Worm (Caenorhabditis elegans) whole organism, L4 larva: Measurements from ENCODE around the gene C03B1.6.
A peak's percentile ranks its signal among the peaks of the same experiment; 100 is the strongest.

Source experiments
- F37D6.2 ChIP-seq: sonication (generic microtip); optimal IDR thresholded peaks from 2 replicates; lab custom pipeline; 2016; ENCODE audit warnings: mild to moderate bottlenecking, missing genetic modification characterization, missing compliant biosample characterization
- T20F7.1 ChIP-seq: fragments of 200-800 bp; sonication (Bioruptor generic); optimal IDR thresholded peaks from 2 replicates; lab custom pipeline; 2018; ENCODE audit warnings: mild to moderate bottlenecking, missing genetic modification characterization, missing compliant biosample characterization
- Y48G9A.11 ChIP-seq: fragments of 200-800 bp; sonication (Bioruptor generic); IDR thresholded peaks from 2 replicates; pipeline ENCODE4 v1.3.6; 2022; ENCODE audit warnings: missing genetic modification reagents, missing genetic modification characterization, missing compliant biosample characterization
- ZK546.5 ChIP-seq, 2 experiments: sonication (generic microtip); optimal IDR thresholded peaks; 2 replicates each; lab custom pipeline; 2017; ENCODE audit warnings: missing biosample characterization in 2 of 2, missing genetic modification characterization in 2 of 2
- aha-1 ChIP-seq: fragments of 150-350 bp; peaks from one replicate; lab custom pipeline; 2014; ENCODE audit warnings: missing biosample characterization, missing genetic modification characterization
- ceh-20 ChIP-seq: fragments of 200-800 bp; sonication (Bioruptor generic); IDR thresholded peaks from 2 replicates; pipeline ENCODE4 v1.3.6; 2022; ENCODE audit warnings: missing genetic modification reagents, missing genetic modification characterization, missing compliant biosample characterization
- ceh-62 ChIP-seq: sonication (generic microtip); optimal IDR thresholded peaks from 2 replicates; lab custom pipeline; 2017; ENCODE audit warnings: missing biosample characterization, missing genetic modification characterization
- ctbp-1 ChIP-seq: fragments of 200-800 bp; sonication (Bioruptor generic); IDR thresholded peaks from 2 replicates; pipeline ENCODE4 v1.3.6; 2022; ENCODE audit warnings: missing genetic modification reagents, missing genetic modification characterization, missing compliant biosample characterization
- daf-16 ChIP-seq, 3 experiments: sonication (generic microtip); optimal IDR thresholded peaks; 2 replicates each; lab custom pipeline; 2016 to 2017; ENCODE audit warnings: missing genetic modification characterization in 3 of 3, missing genetic modification reagents in 3 of 3, mild to moderate bottlenecking in 2 of 3, missing compliant biosample characterization in 2 of 3, missing biosample characterization in 1 of 3, moderate library complexity in 1 of 3
- dmd-6 ChIP-seq: fragments of 200-800 bp; sonication (Bioruptor generic); IDR thresholded peaks from 2 replicates; pipeline ENCODE4 v1.3.6; 2022; ENCODE audit warnings: missing genetic modification reagents, missing genetic modification characterization, missing compliant biosample characterization
- dve-1 ChIP-seq: sonication (generic microtip); optimal IDR thresholded peaks from 2 replicates; lab custom pipeline; 2017; ENCODE audit warnings: antibody characterized with exemption, mild to moderate bottlenecking, missing genetic modification characterization, missing compliant biosample characterization; ENCODE audit not compliant: insufficient read depth
- egl-43 ChIP-seq: fragments of 200-800 bp; sonication (Bioruptor generic); IDR thresholded peaks from 2 replicates; pipeline ENCODE4 v1.3.6; 2022; ENCODE audit warnings: missing genetic modification reagents, missing genetic modification characterization, missing compliant biosample characterization
- fkh-10 ChIP-seq: fragments of 150-350 bp; optimal IDR thresholded peaks from 2 replicates; lab custom pipeline; 2014; ENCODE audit warnings: missing biosample characterization, missing genetic modification reagents, missing genetic modification characterization
- hif-1 ChIP-seq, 2 experiments: sonication (generic microtip); optimal IDR thresholded peaks; 2 replicates each; lab custom pipeline; 2016 to 2017; ENCODE audit warnings: missing compliant biosample characterization in 2 of 2, missing genetic modification characterization in 2 of 2, missing genetic modification reagents in 2 of 2, missing genotype in 2 of 2, mild to moderate bottlenecking in 1 of 2
- hlh-11 ChIP-seq: fragments of 200-800 bp; sonication (Bioruptor generic); optimal IDR thresholded peaks from 2 replicates; lab custom pipeline; 2018; ENCODE audit warnings: mild to moderate bottlenecking, missing genetic modification characterization, missing compliant biosample characterization
- hlh-30 ChIP-seq: sonication (generic microtip); optimal IDR thresholded peaks from 2 replicates; lab custom pipeline; 2017; ENCODE audit warnings: antibody characterized with exemption, mild to moderate bottlenecking, missing genetic modification characterization, missing compliant biosample characterization; ENCODE audit not compliant: insufficient read depth
- hmg-1.1 ChIP-seq: fragments of 200-800 bp; sonication (Bioruptor generic); IDR thresholded peaks from 2 replicates; pipeline ENCODE4 v1.3.6; 2022; ENCODE audit warnings: missing genetic modification reagents, missing genetic modification characterization, missing compliant biosample characterization
- lin-13 ChIP-seq: fragments of 150-350 bp; optimal IDR thresholded peaks from 2 replicates; lab custom pipeline; 2014; ENCODE audit warnings: missing biosample characterization, missing genetic modification reagents, missing genetic modification characterization
- lsy-2 ChIP-seq, 2 experiments: fragments of 150-350 bp in 1 of 2; sonication (generic microtip) in 1 of 2; optimal IDR thresholded peaks; 2 replicates each; lab custom pipeline; 2014 to 2017; ENCODE audit warnings: missing biosample characterization in 2 of 2, missing genetic modification characterization in 2 of 2
- madf-5 ChIP-seq, 2 experiments: fragments of 200-800 bp; sonication (Bioruptor generic); IDR thresholded peaks; 2 replicates each; pipeline ENCODE4 v1.3.6; 2022; ENCODE audit warnings: missing compliant biosample characterization in 2 of 2, missing genetic modification characterization in 2 of 2
- mdl-1 ChIP-seq, 2 experiments: fragments of 150-350 bp in 1 of 2; sonication (generic microtip) in 1 of 2; optimal IDR thresholded peaks; 2 replicates each; lab custom pipeline; 2014 to 2017; ENCODE audit warnings: missing biosample characterization in 2 of 2, missing genetic modification characterization in 2 of 2
- mep-1 ChIP-seq: fragments of 150-350 bp; sonication (generic microtip); optimal IDR thresholded peaks from 3 replicates; lab custom pipeline; 2014; ENCODE audit warnings: missing biosample characterization, missing genetic modification characterization
- mes-2 ChIP-seq: sonication (generic microtip); optimal IDR thresholded peaks from 2 replicates; lab custom pipeline; 2016; ENCODE audit warnings: missing genotype, mild to moderate bottlenecking, missing genetic modification characterization, missing compliant biosample characterization; ENCODE audit not compliant: poor library complexity, severe bottlenecking
- mxl-3 ChIP-seq: fragments of 200-800 bp; sonication (Bioruptor generic); optimal IDR thresholded peaks from 2 replicates; lab custom pipeline; 2018; ENCODE audit warnings: mild to moderate bottlenecking, missing genetic modification characterization, missing compliant biosample characterization
- nhr-102 ChIP-seq: sonication (generic microtip); optimal IDR thresholded peaks from 2 replicates; lab custom pipeline; 2016; ENCODE audit warnings: mild to moderate bottlenecking, missing genetic modification characterization, moderate library complexity, missing compliant biosample characterization
- nhr-11 ChIP-seq: fragments of 150-350 bp; optimal IDR thresholded peaks from 2 replicates; lab custom pipeline; 2014; ENCODE audit warnings: missing biosample characterization, missing genetic modification characterization
- nhr-28 ChIP-seq: fragments of 150-350 bp; optimal IDR thresholded peaks from 2 replicates; lab custom pipeline; 2014; ENCODE audit warnings: missing biosample characterization, missing genetic modification characterization
- nhr-77 ChIP-seq: fragments of 150-350 bp; optimal IDR thresholded peaks from 2 replicates; lab custom pipeline; 2014; ENCODE audit warnings: missing biosample characterization, missing genetic modification characterization
- pha-4 ChIP-seq, 2 experiments: fragments of 150-350 bp in 1 of 2; fragments of 200-800 bp in 1 of 2; sonication (Bioruptor generic) in 1 of 2; IDR thresholded peaks in 1 of 2; optimal IDR thresholded peaks in 1 of 2; 2 replicates each; pipeline versions ENCODE4 v1.3.6 to Lab custom; 2014 to 2022; ENCODE audit warnings: missing genetic modification characterization in 2 of 2, missing genetic modification reagents in 2 of 2, missing biosample characterization in 1 of 2, missing compliant biosample characterization in 1 of 2
- rbr-2 ChIP-seq: sonication (generic microtip); optimal IDR thresholded peaks from 2 replicates; lab custom pipeline; 2016; ENCODE audit warnings: missing genotype, missing genetic modification characterization, missing compliant biosample characterization
- saeg-2 ChIP-seq: fragments of 200-800 bp; sonication (Bioruptor generic); IDR thresholded peaks from 2 replicates; pipeline ENCODE4 v1.3.6; 2022; ENCODE audit warnings: missing genetic modification reagents, missing genetic modification characterization, missing compliant biosample characterization
- tra-1 ChIP-seq: fragments of 200-800 bp; sonication (Bioruptor generic); IDR thresholded peaks from 2 replicates; pipeline ENCODE4 v1.3.6; 2022; ENCODE audit warnings: missing genetic modification reagents, missing genetic modification characterization, missing compliant biosample characterization
- unc-62 ChIP-seq, 3 experiments: fragments of 150-350 bp in 1 of 3; sonication (generic microtip); optimal IDR thresholded peaks in 2 of 3; peaks in 1 of 3; 1 replicate in 1 of 3; 2 replicates in 2 of 3; lab custom pipeline; 2014 to 2017; ENCODE audit warnings: missing biosample characterization in 3 of 3, missing genetic modification characterization in 3 of 3, missing genetic modification reagents in 3 of 3, missing genotype in 1 of 3
- vab-7 ChIP-seq: fragments of 200-800 bp; sonication (Bioruptor generic); IDR thresholded peaks from 2 replicates; pipeline ENCODE4 v1.3.6; 2022; ENCODE audit warnings: missing genetic modification reagents, missing genetic modification characterization, missing compliant biosample characterization
- zag-1 ChIP-seq: fragments of 150-350 bp; optimal IDR thresholded peaks from 2 replicates; lab custom pipeline; 2014; ENCODE audit warnings: missing biosample characterization, missing genetic modification characterization
- ztf-7 ChIP-seq: fragments of 150-350 bp; optimal IDR thresholded peaks from 2 replicates; lab custom pipeline; 2014; ENCODE audit warnings: missing biosample characterization, missing genetic modification characterization

C03B1.6 gene

DNA sequence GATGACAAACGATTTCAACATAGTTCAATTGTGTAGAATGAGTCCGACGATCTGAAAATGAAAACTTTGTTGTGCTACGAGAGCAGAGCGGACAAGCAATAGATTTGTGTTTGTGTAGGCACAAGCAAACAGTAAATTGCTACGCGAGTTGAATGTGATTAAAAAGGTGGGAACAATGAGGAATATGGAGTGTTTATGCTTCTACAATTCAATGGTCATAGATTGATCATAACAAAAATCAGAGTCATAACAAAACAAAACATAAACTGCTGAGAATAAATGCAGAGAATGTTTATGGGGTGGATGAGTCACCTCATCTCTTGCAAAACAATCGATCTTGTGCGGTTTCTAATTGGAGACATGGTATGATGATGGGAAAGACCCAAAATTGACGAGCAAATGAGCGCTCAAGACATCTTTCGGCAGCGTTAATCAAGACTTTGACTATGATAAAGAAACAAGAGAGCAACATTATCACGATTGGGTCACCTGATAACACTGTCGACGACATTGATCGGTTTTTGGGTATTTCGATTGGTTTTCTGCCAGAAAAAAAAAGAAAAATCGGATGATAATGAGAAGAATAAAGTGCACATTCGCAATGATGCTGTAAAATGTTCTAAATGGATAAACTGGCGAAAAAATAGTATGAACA, 27.6 kb downstream of the C03B1.6 start, which contains the start of gene lmp-1 (continued):
- no peak for TF ChIP-seq madf-5 (GFP tag; IDR thresholded peaks at IDR 0.05; lab: Robert Waterston, UW)

DNA sequence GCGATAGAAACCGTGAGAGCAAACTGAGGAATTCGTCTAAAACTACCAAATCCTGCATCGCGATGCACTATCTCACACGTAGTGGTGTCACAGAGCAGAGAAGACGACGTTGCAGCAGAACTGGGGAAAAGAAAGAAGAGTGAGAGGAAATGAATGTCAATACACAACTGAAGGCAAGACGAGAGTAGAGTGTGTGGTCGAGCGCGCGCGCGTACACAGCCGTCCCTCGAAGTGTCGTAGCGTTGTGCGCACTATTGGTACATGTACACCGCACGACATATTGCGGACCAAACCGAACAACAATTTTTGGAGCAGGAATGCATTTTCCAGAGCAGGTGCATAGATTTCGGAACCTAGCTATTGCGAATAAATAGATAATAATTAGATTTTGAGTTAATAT, 28.2 kb downstream of the C03B1.6 start:
- TF ChIP-seq nhr-102 (tag; lab: Kevin White, UChicago) = no peak
- no peak for TF ChIP-seq zag-1 (tag; lab: Kevin White, UChicago)
- TF ChIP-seq egl-43 (GFP tag; lab: Robert Waterston, UW) = peak; percentile 61; the same call in 1 of the 2 replicates
- peak; percentile 74 for TF ChIP-seq mxl-3 (GFP tag; lab: Kevin White, UChicago)
- no peak for TF ChIP-seq Y48G9A.11 (GFP tag; lab: Robert Waterston, UW)
- peak; percentile 74 for TF ChIP-seq mep-1 (tag; lab: Kevin White, UChicago)
- TF ChIP-seq vab-7 (GFP tag; lab: Robert Waterston, UW) = 0 out of 2 replicates have a peak, but pooled peaks have one; percentile 36
- peak; percentile 51; the same call in 1 of the 2 replicates for TF ChIP-seq ctbp-1
- TF ChIP-seq lsy-2 (tag; optimal IDR thresholded peaks at IDR 0.05; lab: Kevin White, UChicago) = peak; percentile 26 to 59
- no peak for TF ChIP-seq madf-5 (GFP tag; IDR thresholded peaks at IDR 0.05; lab: Robert Waterston, UW)
- no peak for TF ChIP-seq T20F7.1
- TF ChIP-seq unc-62 (GFP tag; optimal IDR thresholded peaks at IDR 0.05 in 1 of 2; lab: Kevin White, UChicago) = peak in 1 of 2 experiments; percentile 82
- no peak for TF ChIP-seq unc-62 (tag; optimal IDR thresholded peaks at IDR 0.05; lab: Kevin White, UChicago)
- TF ChIP-seq ceh-62 (tag; lab: Kevin White, UChicago) = no peak
- TF ChIP-seq fkh-10 = peak; percentile 17
- TF ChIP-seq ceh-20 = peak; percentile 73
- peak in 1 of 2 experiments; percentile 15 for TF ChIP-seq daf-16 (GFP tag; optimal IDR thresholded peaks at IDR 0.05; lab: Kevin White, UChicago)
- peak; percentile 73 for TF ChIP-seq daf-16 (tag; optimal IDR thresholded peaks at IDR 0.05; lab: Kevin White, UChicago)
- TF ChIP-seq hmg-1.1 (GFP tag; lab: Robert Waterston, UW) = peak; percentile 87
- TF ChIP-seq nhr-28 = peak; percentile 79
- TF ChIP-seq lin-13 (GFP tag; lab: Kevin White, UChicago) = peak; percentile 32
- no peak for TF ChIP-seq ZK546.5 (tag; optimal IDR thresholded peaks at IDR 0.05; lab: Kevin White, UChicago)
- TF ChIP-seq hlh-30 (tag; lab: Kevin White, UChicago) = peak; percentile 70
- peak; percentile 22 for TF ChIP-seq dve-1 (tag; lab: Kevin White, UChicago)
- TF ChIP-seq hlh-11 (tag; lab: Kevin White, UChicago) = peak; percentile 54
- peak; percentile 78 for TF ChIP-seq mes-2 (tag; lab: Kevin White, UChicago)
- peak; percentile 8 for TF ChIP-seq nhr-77 (tag; lab: Kevin White, UChicago)
- TF ChIP-seq tra-1 (GFP tag; lab: Robert Waterston, UW) = no peak
- TF ChIP-seq hif-1 (tag; optimal IDR thresholded peaks at IDR 0.05; lab: Kevin White, UChicago) = peak in 1 of 2 experiments; percentile 22
- TF ChIP-seq rbr-2 (tag; lab: Kevin White, UChicago) = peak; percentile 88
- TF ChIP-seq dmd-6 (GFP tag; lab: Robert Waterston, UW) = peak; percentile 37
- TF ChIP-seq pha-4 (GFP tag; IDR thresholded peaks at IDR 0.05; lab: Robert Waterston, UW) = no peak
- peak; percentile 3 for TF ChIP-seq pha-4 (tag; optimal IDR thresholded peaks at IDR 0.05; lab: Kevin White, UChicago)
- TF ChIP-seq F37D6.2 = peak; percentile 48
- TF ChIP-seq saeg-2 = no peak
- peak in 1 of 2 experiments; percentile 39 for TF ChIP-seq mdl-1 (tag; optimal IDR thresholded peaks at IDR 0.05; lab: Kevin White, UChicago)
- peak; percentile 95 for TF ChIP-seq aha-1 (tag; lab: Kevin White, UChicago)

ce11 chrX:6382930-6383329, 32.8 kb downstream of the C03B1.6 start:
- no peak for TF ChIP-seq nhr-11
- TF ChIP-seq pha-4 (GFP tag; IDR thresholded peaks at IDR 0.05; lab: Robert Waterston, UW) = no peak
- no peak for TF ChIP-seq pha-4 (tag; optimal IDR thresholded peaks at IDR 0.05; lab: Kevin White, UChicago)
- TF ChIP-seq ztf-7 (tag; lab: Kevin White, UChicago) = no peak
- peak in 1 of 2 experiments; percentile 74 for TF ChIP-seq unc-62 (GFP tag; optimal IDR thresholded peaks at IDR 0.05 in 1 of 2; lab: Kevin White, UChicago)
- TF ChIP-seq unc-62 (tag; optimal IDR thresholded peaks at IDR 0.05; lab: Kevin White, UChicago) = no peak
